Worm (Caenorhabditis elegans): ENCODE results near the gene C05C8.7.

The C05C8.7 gene

ce11 chrV:7237133-7237532 is 9.7 kb downstream of the C05C8.7 start, which contains the start of gene hyls-1:
hyls-1 (plus strand) TSS chrV:7237381.
- TF ChIP-seq bed-2 (GFP tag; IDR thresholded peaks at IDR 0.05) (no peak), madf-10 (tag; optimal IDR thresholded peaks at IDR 0.05) (no peak), ceh-40 (GFP tag; IDR thresholded peaks at IDR 0.05) (no peak), C17E4.6 (GFP tag; IDR thresholded peaks at IDR 0.05) (no peak), T26A5.8 (tag; optimal IDR thresholded peaks at IDR 0.05) (no peak), let-526 (GFP tag; IDR thresholded peaks at IDR 0.05) (no peak), F39B2.1 (GFP tag; IDR thresholded peaks at IDR 0.05) (peak; percentile 20; the same call in 1 of the 2 replicates), K11D2.4 (GFP tag; IDR thresholded peaks at IDR 0.05) (peak; percentile 55; the same call in 1 of the 2 replicates), nhr-27 (tag; optimal IDR thresholded peaks at IDR 0.05) (no peak), F57A8.1 (GFP tag; optimal IDR thresholded peaks at IDR 0.05) (no peak), bed-1 (GFP tag; IDR thresholded peaks at IDR 0.05) (no peak), attf-6 (GFP tag; IDR thresholded peaks at IDR 0.05) (0 out of 2 replicates have a peak, but pooled peaks have one; percentile 20), ama-1 (optimal IDR thresholded peaks at IDR 0.05) (no peak), ama-1 (GFP tag; optimal IDR thresholded peaks at IDR 0.05) (no peak), B0035.1 (tag; optimal IDR thresholded peaks at IDR 0.05) (no peak), egl-18 (GFP tag; IDR thresholded peaks at IDR 0.05) (no peak), ztf-28 (GFP tag; IDR thresholded peaks at IDR 0.05) (no peak), cebp-2 (GFP tag; IDR thresholded peaks at IDR 0.05) (no peak), rec-8 (tag; optimal IDR thresholded peaks at IDR 0.05) (no peak), nhr-179 (tag; optimal IDR thresholded peaks at IDR 0.05) (no peak), lin-40 (tag; optimal IDR thresholded peaks at IDR 0.05) (peak; percentile 72), aptf-2 (GFP tag; conservative IDR thresholded peaks at IDR 0.05) (no peak), F49E8.2 (tag; optimal IDR thresholded peaks at IDR 0.05; ENCODE audit: insufficient read depth) (no peak), nhr-120 (GFP tag; IDR thresholded peaks at IDR 0.05) (no peak), C06A6.2 (GFP tag; conservative IDR thresholded peaks at IDR 0.05) (peak; percentile 81), hmg-20 (GFP tag; IDR thresholded peaks at IDR 0.05) (peak; percentile 25; the same call in 1 of the 2 replicates), hlh-12 (tag; optimal IDR thresholded peaks at IDR 0.05) (no peak), die-1 (tag; optimal IDR thresholded peaks at IDR 0.05) (no peak), nfyb-1 (GFP tag; IDR thresholded peaks at IDR 0.05) (peak; percentile 78), mxl-1 (tag; optimal IDR thresholded peaks at IDR 0.05) (no peak), tbx-9 (tag; optimal IDR thresholded peaks at IDR 0.05; ENCODE audit: borderline replicate concordance) (no peak), him-1 (tag; optimal IDR thresholded peaks at IDR 0.05) (no peak), ceh-100 (GFP tag; IDR thresholded peaks at IDR 0.05) (peak; percentile 74), zfh-2 (GFP tag; conservative IDR thresholded peaks at IDR 0.05) (no peak), B0336.3 (GFP tag; IDR thresholded peaks at IDR 0.05) (0 out of 2 replicates have a peak, but pooled peaks have one; percentile 40), B0019.2 (GFP tag; conservative IDR thresholded peaks at IDR 0.05) (0 out of 2 replicates have a peak, but pooled peaks have one; percentile 12), F22D6.2 (tag; optimal IDR thresholded peaks at IDR 0.05) (no peak), efl-1 (GFP tag; optimal IDR thresholded peaks at IDR 0.05) (peak; percentile 93), ztf-18 (tag; optimal IDR thresholded peaks at IDR 0.05) (peak; percentile 53), somi-1 (GFP tag; optimal IDR thresholded peaks at IDR 0.05) (no peak), cebp-1 (GFP tag; IDR thresholded peaks at IDR 0.05) (no peak), cebp-1 (tag; optimal IDR thresholded peaks at IDR 0.05) (peak; percentile 71), sea-2 (GFP tag; IDR thresholded peaks at IDR 0.05) (no peak), F57C9.4 (tag; optimal IDR thresholded peaks at IDR 0.05) (no peak), pbrm-1 (GFP tag; IDR thresholded peaks at IDR 0.05) (peak; percentile 84), akir-1 (GFP tag; optimal IDR thresholded peaks at IDR 0.05) (no peak), ztf-26 (tag; optimal IDR thresholded peaks at IDR 0.05) (no peak), hmg-1.2 (GFP tag; IDR thresholded peaks at IDR 0.05) (peak; percentile 61), B0261.1 (tag; optimal IDR thresholded peaks at IDR 0.05) (no peak), Y95B8A.8 (GFP tag; IDR thresholded peaks at IDR 0.05) (no peak), lag-1 (GFP tag; IDR thresholded peaks at IDR 0.05) (no peak)
